Worm (Caenorhabditis elegans) whole organism, late embryonic: ENCODE measurements around the gene D1044.4.

Experiments used
- C38D4.7 ChIP-seq: fragments of 200-800 bp; sonication (Bioruptor generic); optimal IDR thresholded peaks from 2 replicates; lab custom pipeline; 2018; ENCODE audit warnings: mild to moderate bottlenecking, missing genetic modification characterization, moderate library complexity, missing compliant biosample characterization
- F13H6.1 ChIP-seq: sonication (generic microtip); optimal IDR thresholded peaks from 2 replicates; lab custom pipeline; 2016; ENCODE audit warnings: missing genetic modification characterization, missing compliant biosample characterization
- K09A11.1 ChIP-seq: sonication (generic microtip); optimal IDR thresholded peaks from 2 replicates; lab custom pipeline; 2017; ENCODE audit warnings: antibody characterized with exemption, mild to moderate bottlenecking, missing genetic modification characterization, missing compliant biosample characterization; ENCODE audit not compliant: insufficient read depth
- Y22D7AL.16 ChIP-seq: sonication (generic microtip); optimal IDR thresholded peaks from 2 replicates; lab custom pipeline; 2016; ENCODE audit warnings: missing genetic modification characterization, missing compliant biosample characterization
- ceh-24 ChIP-seq: sonication (generic microtip); optimal IDR thresholded peaks from 2 replicates; lab custom pipeline; 2016; ENCODE audit warnings: mild to moderate bottlenecking, missing genetic modification characterization, missing compliant biosample characterization
- ceh-34 ChIP-seq: sonication (generic microtip); optimal IDR thresholded peaks from 2 replicates; lab custom pipeline; 2016; ENCODE audit warnings: mild to moderate bottlenecking, missing genetic modification characterization, missing compliant biosample characterization
- eyg-1 ChIP-seq: sonication (generic microtip); optimal IDR thresholded peaks from 2 replicates; lab custom pipeline; 2016; ENCODE audit warnings: missing genotype, missing genetic modification characterization, missing compliant biosample characterization
- fax-1 ChIP-seq: sonication (generic microtip); optimal IDR thresholded peaks from 2 replicates; lab custom pipeline; 2016; ENCODE audit warnings: missing genotype, missing genetic modification characterization, missing compliant biosample characterization
- hlh-15 ChIP-seq: sonication (generic microtip); optimal IDR thresholded peaks from 2 replicates; lab custom pipeline; 2016; ENCODE audit warnings: missing genetic modification characterization, missing compliant biosample characterization
- nhr-11 ChIP-seq: fragments of 150-350 bp; optimal IDR thresholded peaks from 2 replicates; lab custom pipeline; 2014; ENCODE audit warnings: missing biosample characterization, missing genetic modification characterization
- pat-9 ChIP-seq: fragments of 200-800 bp; sonication (Bioruptor generic); optimal IDR thresholded peaks from 2 replicates; lab custom pipeline; 2018; ENCODE audit warnings: mild to moderate bottlenecking, missing genetic modification characterization, moderate library complexity, missing compliant biosample characterization
- pqm-1 ChIP-seq: sonication (generic microtip); optimal IDR thresholded peaks from 2 replicates; lab custom pipeline; 2016; ENCODE audit warnings: missing genetic modification characterization, missing compliant biosample characterization
- tbx-7 ChIP-seq: sonication (generic microtip); optimal IDR thresholded peaks from 2 replicates; lab custom pipeline; 2016; ENCODE audit warnings: missing genotype, missing genetic modification characterization, missing compliant biosample characterization

- TF ChIP-seq Y22D7AL.16 (tag; lab: Kevin White, UChicago) (no peak), pqm-1 (tag; lab: Kevin White, UChicago) (no peak), pat-9 (tag; lab: Kevin White, UChicago) (no peak), fax-1 (tag; lab: Kevin White, UChicago) (no peak), ceh-24 (tag; lab: Kevin White, UChicago) (no peak), nhr-11 (no peak), F13H6.1 (no peak), ceh-34 (tag; lab: Kevin White, UChicago) (no peak), eyg-1 (tag; lab: Kevin White, UChicago) (no peak), K09A11.1 (tag; lab: Kevin White, UChicago) (no peak), tbx-7 (tag; lab: Kevin White, UChicago) (no peak), C38D4.7 (no peak), hlh-15 (tag; lab: Kevin White, UChicago) (no peak)
Observed at ce11 chrIII:5546309-5546708, 24.5 kb upstream of the D1044.4 start.
